Fruit fly (Drosophila melanogaster) whole organism, embryonic: Measurements from ENCODE around the gene Noa36.

Experiments
- Bdp1 ChIP-seq: fragments of 200-800 bp; sonication (Bioruptor generic); optimal IDR thresholded peaks from 3 replicates; lab custom pipeline; 2016; ENCODE audit warnings: missing biosample characterization, missing genetic modification characterization
- CG13287 ChIP-seq: fragments of 200-800 bp; sonication (Bioruptor generic); IDR thresholded peaks from 2 replicates; pipeline ENCODE4 v1.3.6; 2022; ENCODE audit warnings: missing biosample characterization, missing genetic modification characterization; ENCODE audit not compliant: partially characterized antibody
- CG15601 ChIP-seq: fragments of 200-800 bp; sonication (Bioruptor generic); optimal IDR thresholded peaks from 3 replicates; lab custom pipeline; 2019; ENCODE audit warnings: missing biosample characterization, mild to moderate bottlenecking, missing genetic modification characterization, moderate library complexity
- CG17612 ChIP-seq: fragments of 200-800 bp; sonication (Bioruptor generic); IDR thresholded peaks from 2 replicates; pipeline ENCODE4 v1.3.6; 2022; ENCODE audit warnings: missing biosample characterization, missing genetic modification characterization
- CG17802 ChIP-seq: fragments of 200-800 bp; sonication (Bioruptor generic); optimal IDR thresholded peaks from 2 replicates; lab custom pipeline; 2018; ENCODE audit warnings: missing biosample characterization, mild to moderate bottlenecking, missing genetic modification characterization, moderate library complexity
- CG18599 ChIP-seq: fragments of 200-800 bp; sonication (Bioruptor generic); optimal IDR thresholded peaks from 3 replicates; lab custom pipeline; 2017; ENCODE audit warnings: missing biosample characterization, missing genetic modification characterization, mild to moderate bottlenecking, moderate library complexity, missing genetic modification reagents
- CG2129 ChIP-seq: fragments of 200-800 bp; sonication (Bioruptor generic); IDR thresholded peaks from 2 replicates; pipeline ENCODE4 v1.3.6; 2022; ENCODE audit warnings: missing biosample characterization, missing genetic modification characterization; ENCODE audit not compliant: partially characterized antibody
- CG2199 ChIP-seq: fragments of 200-800 bp; sonication (Bioruptor generic); IDR thresholded peaks from 3 replicates; pipeline ENCODE4 v1.3.6; 2022; ENCODE audit warnings: missing biosample characterization, missing genetic modification characterization
- CG6175 ChIP-seq: fragments of 200-800 bp; sonication (Bioruptor generic); IDR thresholded peaks from 3 replicates; pipeline ENCODE4 v1.3.6; 2022; ENCODE audit warnings: missing biosample characterization, missing genetic modification characterization
- CG7928 ChIP-seq: fragments of 200-800 bp; sonication (Bioruptor generic); optimal IDR thresholded peaks from 2 replicates; lab custom pipeline; 2017; ENCODE audit warnings: missing biosample characterization, mild to moderate bottlenecking, missing genetic modification characterization
- CG8924 ChIP-seq: fragments of 200-800 bp; optimal IDR thresholded peaks from 3 replicates; lab custom pipeline; 2019; ENCODE audit warnings: missing biosample characterization, mild to moderate bottlenecking, missing genetic modification characterization, moderate library complexity
- Dbx ChIP-seq: fragments of 200-800 bp; sonication (Bioruptor generic); IDR thresholded peaks from 3 replicates; pipeline ENCODE4 v1.3.6; 2022; ENCODE audit warnings: missing biosample characterization, missing genetic modification characterization
- Dll ChIP-seq: fragments of 200-800 bp; sonication (Bioruptor generic); IDR thresholded peaks from 4 replicates; pipeline ENCODE4 v1.3.6; 2022; ENCODE audit warnings: missing biosample characterization, missing genetic modification characterization; ENCODE audit not compliant: partially characterized antibody
- Eip74EF ChIP-seq, 2 experiments: fragments of 200-800 bp in 1 of 2; fragments of >200 bp in 1 of 2; sonication (Bioruptor generic) in 1 of 2; optimal IDR thresholded peaks; 2 replicates each; lab custom pipeline; 2017 to 2019; ENCODE audit warnings: missing biosample characterization in 2 of 2, missing genetic modification characterization in 2 of 2, mild to moderate bottlenecking in 1 of 2, moderate library complexity in 1 of 2
- Elba2 ChIP-seq: fragments of 200-800 bp; sonication (Bioruptor generic); optimal IDR thresholded peaks from 3 replicates; lab custom pipeline; 2016; ENCODE audit warnings: missing biosample characterization, missing genetic modification characterization
- Gsc ChIP-seq: fragments of 200-800 bp; sonication (Bioruptor generic); IDR thresholded peaks from 2 replicates; pipeline ENCODE4 v1.3.6; 2022; ENCODE audit warnings: missing biosample characterization, missing genetic modification characterization
- MBD-R2 ChIP-seq: fragments of 200-800 bp; sonication (Bioruptor generic); IDR thresholded peaks from 2 replicates; pipeline ENCODE4 v1.3.6; 2022; ENCODE audit warnings: missing biosample characterization, missing genetic modification characterization
- NC2α ChIP-seq: fragments of 200-800 bp; sonication (Bioruptor generic); optimal IDR thresholded peaks from 2 replicates; lab custom pipeline; 2016; ENCODE audit warnings: missing biosample characterization, missing genetic modification characterization
- NK7.1 ChIP-seq: fragments of 200-800 bp; sonication (Bioruptor generic); optimal IDR thresholded peaks from 3 replicates; lab custom pipeline; 2016; ENCODE audit warnings: missing biosample characterization, missing genetic modification characterization
- Nf-YA ChIP-seq: fragments of 200-800 bp; sonication (Bioruptor generic); IDR thresholded peaks from 2 replicates; pipeline ENCODE4 v1.3.6; 2022; ENCODE audit warnings: missing biosample characterization, missing genetic modification characterization
- Optix ChIP-seq: fragments of 200-800 bp; sonication (Bioruptor generic); IDR thresholded peaks from 3 replicates; pipeline ENCODE4 v1.3.6; 2022; ENCODE audit warnings: missing biosample characterization, missing genetic modification characterization
- Rfx ChIP-seq: fragments of 200-800 bp; sonication (Bioruptor generic); IDR thresholded peaks from 2 replicates; pipeline ENCODE4 v1.3.6; 2022; ENCODE audit warnings: missing biosample characterization, missing genetic modification characterization
- Sin3A ChIP-seq: fragments of >200 bp; optimal IDR thresholded peaks from 2 replicates; lab custom pipeline; 2018
- Xrp1 ChIP-seq: fragments of 200-800 bp; sonication (Bioruptor generic); IDR thresholded peaks from 2 replicates; pipeline ENCODE4 v1.3.6; 2022; ENCODE audit warnings: missing biosample characterization, missing genetic modification characterization
- aop ChIP-seq: fragments of 200-800 bp; sonication (Bioruptor generic); IDR thresholded peaks from 2 replicates; pipeline ENCODE4 v1.3.6; 2022; ENCODE audit warnings: missing biosample characterization, missing genetic modification characterization
- bab2 ChIP-seq: fragments of 200-800 bp; sonication (Bioruptor generic); optimal IDR thresholded peaks from 2 replicates; lab custom pipeline; 2016; ENCODE audit warnings: missing biosample characterization, missing genetic modification characterization
- cad ChIP-seq: fragments of >200 bp; optimal IDR thresholded peaks from 2 replicates; lab custom pipeline; 2017; ENCODE audit warnings: missing biosample characterization, missing genetic modification characterization
- cg ChIP-seq: fragments of 200-800 bp; sonication (Bioruptor generic); optimal IDR thresholded peaks from 3 replicates; lab custom pipeline; 2019; ENCODE audit warnings: missing biosample characterization, mild to moderate bottlenecking, missing genetic modification characterization, moderate library complexity
- dati ChIP-seq: fragments of 200-800 bp; sonication (Bioruptor generic); IDR thresholded peaks from 2 replicates; pipeline ENCODE4 v1.3.6; 2022; ENCODE audit warnings: missing biosample characterization, missing genetic modification characterization
- ems ChIP-seq: fragments of 200-800 bp; sonication (Bioruptor generic); optimal IDR thresholded peaks from 3 replicates; lab custom pipeline; 2016; ENCODE audit warnings: missing biosample characterization, missing genetic modification characterization
- fd102C ChIP-seq: fragments of 200-800 bp; sonication (Bioruptor generic); optimal IDR thresholded peaks from 2 replicates; lab custom pipeline; 2018; ENCODE audit warnings: missing biosample characterization, mild to moderate bottlenecking, missing genetic modification characterization, moderate library complexity
- fd64A ChIP-seq: fragments of 200-800 bp; sonication (Bioruptor generic); optimal IDR thresholded peaks from 3 replicates; lab custom pipeline; 2018; ENCODE audit warnings: missing biosample characterization, mild to moderate bottlenecking, missing genetic modification characterization
- gcm2 ChIP-seq: fragments of 200-800 bp; sonication (Bioruptor generic); optimal IDR thresholded peaks from 2 replicates; lab custom pipeline; 2016; ENCODE audit warnings: missing biosample characterization, missing genetic modification characterization
- grn ChIP-seq: fragments of 200-800 bp; sonication (Bioruptor generic); optimal IDR thresholded peaks from 3 replicates; lab custom pipeline; 2017; ENCODE audit warnings: missing biosample characterization, missing genetic modification characterization
- gsb-n ChIP-seq: fragments of 200-800 bp; sonication (Bioruptor generic); optimal IDR thresholded peaks from 3 replicates; lab custom pipeline; 2018; ENCODE audit warnings: missing biosample characterization, mild to moderate bottlenecking, missing genetic modification characterization
- hkb ChIP-seq, 2 experiments: fragments of 200-800 bp in 1 of 2; fragments of >200 bp in 1 of 2; sonication (Bioruptor generic) in 1 of 2; IDR thresholded peaks in 1 of 2; optimal IDR thresholded peaks in 1 of 2; 2 replicates each; pipeline versions ENCODE4 v1.3.6 to Lab custom; 2017 to 2022; ENCODE audit warnings: missing biosample characterization in 1 of 2, missing genetic modification characterization in 1 of 2
- insv ChIP-seq, 2 experiments: fragments of 200-800 bp; sonication (Bioruptor generic); optimal IDR thresholded peaks; 3 replicates each; lab custom pipeline; 2016 to 2018; ENCODE audit warnings: missing biosample characterization in 2 of 2, missing genetic modification characterization in 2 of 2
- lmd ChIP-seq: fragments of 200-800 bp; sonication (Bioruptor generic); IDR thresholded peaks from 2 replicates; pipeline ENCODE4 v1.3.6; 2022; ENCODE audit warnings: missing biosample characterization, missing genetic modification characterization
- maf-S ChIP-seq: fragments of 200-800 bp; sonication (Bioruptor generic); optimal IDR thresholded peaks from 2 replicates; lab custom pipeline; 2016; ENCODE audit warnings: missing biosample characterization, missing genetic modification characterization
- onecut ChIP-seq: fragments of 200-800 bp; sonication (Bioruptor generic); IDR thresholded peaks from 2 replicates; pipeline ENCODE4 v1.3.6; 2022; ENCODE audit warnings: missing biosample characterization, missing genetic modification characterization
- peb ChIP-seq: fragments of 200-800 bp; sonication (Bioruptor generic); IDR thresholded peaks from 2 replicates; pipeline ENCODE4 v1.3.6; 2022; ENCODE audit warnings: missing biosample characterization, missing genetic modification characterization
- ranshi ChIP-seq: fragments of 200-800 bp; sonication (Bioruptor generic); IDR thresholded peaks from 2 replicates; pipeline ENCODE4 v1.3.6; 2022; ENCODE audit warnings: missing biosample characterization, missing genetic modification characterization
- ro ChIP-seq: fragments of 200-800 bp; sonication (Bioruptor generic); IDR thresholded peaks from 2 replicates; pipeline ENCODE4 v1.3.6; 2022; ENCODE audit warnings: missing biosample characterization, missing genetic modification characterization
- run ChIP-seq: fragments of 200-800 bp; sonication (Bioruptor generic); optimal IDR thresholded peaks from 3 replicates; lab custom pipeline; 2018; ENCODE audit warnings: missing biosample characterization, mild to moderate bottlenecking, missing genetic modification characterization
- seq ChIP-seq: fragments of 200-800 bp; sonication (Bioruptor generic); IDR thresholded peaks from 2 replicates; pipeline ENCODE4 v1.3.6; 2022; ENCODE audit warnings: missing biosample characterization, missing genetic modification characterization
- sob ChIP-seq: fragments of 200-800 bp; sonication (Bioruptor generic); IDR thresholded peaks from 2 replicates; pipeline ENCODE4 v1.3.6; 2022; ENCODE audit warnings: missing biosample characterization, missing genetic modification characterization
- sug ChIP-seq: fragments of 200-800 bp; optimal IDR thresholded peaks from 2 replicates; lab custom pipeline; 2019; ENCODE audit warnings: missing biosample characterization, mild to moderate bottlenecking, missing genetic modification characterization, moderate library complexity
- tio ChIP-seq: fragments of 200-800 bp; sonication (Bioruptor generic); optimal IDR thresholded peaks from 2 replicates; lab custom pipeline; 2017; ENCODE audit warnings: missing biosample characterization, missing genetic modification characterization, inconsistent platforms
- ttk ChIP-seq: fragments of 200-800 bp; sonication (Bioruptor generic); IDR thresholded peaks from 2 replicates; pipeline ENCODE4 v2.1.2; 2022; ENCODE audit warnings: missing biosample characterization, missing genetic modification characterization
- usp ChIP-seq: fragments of >200 bp; optimal IDR thresholded peaks from 2 replicates; lab custom pipeline; 2017; ENCODE audit warnings: missing biosample characterization, missing genetic modification characterization
- z ChIP-seq: fragments of 200-800 bp; sonication (Bioruptor generic); IDR thresholded peaks from 3 replicates; pipeline ENCODE4 v1.3.6; 2022; ENCODE audit warnings: missing biosample characterization, missing genetic modification characterization
- zfh1 ChIP-seq: fragments of 200-800 bp; sonication (Bioruptor generic); IDR thresholded peaks from 3 replicates; pipeline ENCODE4 v1.3.6; 2022; ENCODE audit warnings: missing biosample characterization, missing genetic modification characterization

Gene Noa36

DNA sequence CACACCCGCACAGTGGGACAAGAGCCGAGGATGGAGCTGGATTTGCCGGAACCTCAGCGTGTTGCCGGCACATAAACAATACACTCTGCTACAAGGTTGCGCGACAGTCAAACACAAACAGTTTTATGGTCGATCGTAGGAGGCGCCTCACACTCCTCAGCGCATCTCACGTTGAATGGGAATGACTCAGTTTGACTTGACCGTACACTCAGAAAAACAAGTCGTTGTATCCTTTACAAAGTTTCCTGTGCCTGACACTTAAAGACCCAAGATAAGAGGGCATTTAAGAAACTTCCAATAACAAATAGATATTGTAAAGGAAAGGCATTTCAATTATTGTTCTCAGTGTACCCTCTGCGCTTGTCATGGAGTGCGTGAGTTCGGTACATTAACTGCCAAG is 32.7 kb upstream of the Noa36 start (continued):
- TF ChIP-seq CG17802 (tag; lab: Kevin White, UChicago) (no peak), ttk (GFP tag; lab: Robert Waterston, UW) (peak; percentile 60; the same call in 1 of the 2 replicates), aop (GFP tag; lab: Robert Waterston, UW) (no peak), Dll (GFP tag; lab: Robert Waterston, UW) (no peak), NC2α (no peak), cad (GFP tag; lab: Kevin White, UChicago) (peak; percentile 89), usp (GFP tag; lab: Kevin White, UChicago) (no peak), lmd (GFP tag; lab: Robert Waterston, UW) (peak; percentile 46), MBD-R2 (GFP tag; lab: Robert Waterston, UW) (no peak), CG15601 (no peak), z (GFP tag; lab: Robert Waterston, UW) (no peak), CG18599 (GFP tag; lab: Kevin White, UChicago) (peak; percentile 76), Optix (GFP tag; lab: Robert Waterston, UW) (no peak), run (tag; lab: Kevin White, UChicago) (no peak), Gsc (GFP tag; lab: Robert Waterston, UW) (0 out of 2 replicates have a peak, but pooled peaks have one; percentile 27), gcm2 (GFP tag; lab: Kevin White, UChicago) (no peak), tio (GFP tag; lab: Kevin White, UChicago) (no peak), ranshi (GFP tag; lab: Robert Waterston, UW) (peak; percentile 64; the same call in 1 of the 2 replicates), Eip74EF (GFP tag; optimal IDR thresholded peaks at IDR 0.05; lab: Kevin White, UChicago) (no peak), ems (GFP tag; lab: Kevin White, UChicago) (no peak), Dbx (GFP tag; lab: Robert Waterston, UW) (0 out of 3 replicates have a peak, but pooled peaks have one; percentile 52), CG17612 (GFP tag; lab: Robert Waterston, UW) (no peak), CG6175 (GFP tag; lab: Robert Waterston, UW) (no peak), ro (GFP tag; lab: Robert Waterston, UW) (no peak), insv (GFP tag; optimal IDR thresholded peaks at IDR 0.05; lab: Kevin White, UChicago) (no peak), dati (GFP tag; lab: Robert Waterston, UW) (0 out of 2 replicates have a peak, but pooled peaks have one; percentile 19), gsb-n (peak; percentile 44), hkb (optimal IDR thresholded peaks at IDR 0.05; lab: Kevin White, UChicago) (no peak), hkb (GFP tag; IDR thresholded peaks at IDR 0.05; lab: Robert Waterston, UW) (peak; percentile 50; the same call in 1 of the 2 replicates), fd102C (GFP tag; lab: Kevin White, UChicago) (peak; percentile 69), onecut (GFP tag; lab: Robert Waterston, UW) (peak; percentile 50; the same call in 1 of the 2 replicates), Bdp1 (GFP tag; lab: Kevin White, UChicago) (peak; percentile 20), sug (tag; lab: Kevin White, UChicago) (no peak), CG13287 (no peak), cg (GFP tag; lab: Kevin White, UChicago) (no peak), Rfx (GFP tag; lab: Robert Waterston, UW) (peak; percentile 51; the same call in 1 of the 2 replicates), Xrp1 (GFP tag; lab: Robert Waterston, UW) (peak; percentile 78), Nf-YA (GFP tag; lab: Robert Waterston, UW) (no peak), fd64A (GFP tag; lab: Kevin White, UChicago) (no peak), grn (GFP tag; lab: Kevin White, UChicago) (no peak), CG2129 (GFP tag; lab: Robert Waterston, UW) (no peak), CG2199 (0 out of 3 replicates have a peak, but pooled peaks have one; percentile 40), CG7928 (GFP tag; lab: Kevin White, UChicago) (no peak), Elba2 (GFP tag; lab: Kevin White, UChicago) (peak; percentile 43), bab2 (peak; percentile 34), Sin3A (lab: Kevin White, UChicago) (no peak), sob (0 out of 2 replicates have a peak, but pooled peaks have one; percentile 16), CG8924 (tag; lab: Kevin White, UChicago) (peak; percentile 68), peb (GFP tag; lab: Robert Waterston, UW) (no peak; the same call in 1 of the 2 replicates), zfh1 (GFP tag; lab: Robert Waterston, UW) (peak; percentile 74; the same call in 2 of the 3 replicates), seq (no peak), maf-S (GFP tag; lab: Kevin White, UChicago) (peak; percentile 22), NK7.1 (GFP tag; lab: Kevin White, UChicago) (no peak)
